Fruit fly (Drosophila melanogaster) whole organism, wandering third instar larva: Measurements from ENCODE around the gene CG7542.

Experiments
- CG32264 ChIP-seq: fragments of 200-800 bp; sonication (Bioruptor generic); optimal IDR thresholded peaks from 2 replicates; lab custom pipeline; 2016; ENCODE audit warnings: missing biosample characterization, missing genetic modification characterization
- CG9705 ChIP-seq: fragments of 200-800 bp; sonication (Bioruptor generic); optimal IDR thresholded peaks from 2 replicates; lab custom pipeline; 2018; ENCODE audit warnings: missing biosample characterization, mild to moderate bottlenecking, missing genetic modification characterization
- Dfd ChIP-seq: fragments of >200 bp; optimal IDR thresholded peaks from 2 replicates; lab custom pipeline; 2017; ENCODE audit warnings: missing biosample characterization, missing genetic modification characterization
- Dif ChIP-seq: fragments of 200-275, 200-300 bp; sonication (Bioruptor generic); optimal IDR thresholded peaks from 2 replicates; lab custom pipeline; 2018; ENCODE audit warnings: missing biosample characterization, missing genetic modification characterization; ENCODE audit not compliant: partially characterized antibody
- GATAd ChIP-seq: sonication (Bioruptor generic); optimal IDR thresholded peaks from 2 replicates; lab custom pipeline; 2016; ENCODE audit warnings: missing biosample characterization, missing genetic modification characterization
- HLH106 ChIP-seq: fragments of 200-800 bp; optimal IDR thresholded peaks from 3 replicates; lab custom pipeline; 2019; ENCODE audit warnings: missing biosample characterization, mild to moderate bottlenecking, missing genetic modification characterization, moderate library complexity
- Hnf4 ChIP-seq: fragments of 200-800 bp; sonication (Bioruptor generic); optimal IDR thresholded peaks from 2 replicates; lab custom pipeline; 2016; ENCODE audit warnings: missing biosample characterization, mild to moderate bottlenecking, missing genetic modification characterization
- Hr78 ChIP-seq: fragments of >200 bp; optimal IDR thresholded peaks from 2 replicates; lab custom pipeline; 2017; ENCODE audit warnings: missing biosample characterization, missing genetic modification characterization
- Hr83 ChIP-seq: fragments of 200-300 bp; sonication (Bioruptor generic); optimal IDR thresholded peaks from 2 replicates; lab custom pipeline; 2016; ENCODE audit warnings: missing biosample characterization, mild to moderate bottlenecking, missing genetic modification characterization, moderate library complexity; ENCODE audit not compliant: poor library complexity, severe bottlenecking
- Jra ChIP-seq: sonication (Bioruptor generic); optimal IDR thresholded peaks from 2 replicates; lab custom pipeline; 2016; ENCODE audit warnings: missing biosample characterization, missing genetic modification characterization
- OdsH ChIP-seq: fragments of 200-800 bp; sonication (Bioruptor generic); optimal IDR thresholded peaks from 2 replicates; lab custom pipeline; 2016; ENCODE audit warnings: missing biosample characterization, mild to moderate bottlenecking, missing genetic modification characterization
- Rel ChIP-seq, 2 experiments: fragments of 200-800 bp; sonication (Bioruptor generic) in 1 of 2; optimal IDR thresholded peaks; 2 replicates in 1 of 2; 3 replicates in 1 of 2; lab custom pipeline; 2016 to 2019; ENCODE audit warnings: mild to moderate bottlenecking in 2 of 2, missing biosample characterization in 2 of 2, missing genetic modification characterization in 2 of 2, moderate library complexity in 1 of 2
- Sp1 ChIP-seq: fragments of 200-800 bp; sonication (Bioruptor generic); optimal IDR thresholded peaks from 3 replicates; lab custom pipeline; 2019; ENCODE audit warnings: missing biosample characterization, mild to moderate bottlenecking, missing genetic modification characterization, moderate library complexity
- Vsx2 ChIP-seq: fragments of 200-300, 225-300 bp; sonication (Bioruptor generic); optimal IDR thresholded peaks from 2 replicates; lab custom pipeline; 2018; ENCODE audit warnings: missing biosample characterization, missing genetic modification characterization; ENCODE audit not compliant: partially characterized antibody
- br ChIP-seq: fragments of 200-800 bp; sonication (Bioruptor generic); optimal IDR thresholded peaks from 2 replicates; lab custom pipeline; 2016; ENCODE audit warnings: missing biosample characterization, missing genetic modification characterization
- dl ChIP-seq, 2 experiments: fragments of 175-275, 200-275 bp in 1 of 2; fragments of 200-275 bp in 1 of 2; sonication (Bioruptor generic); optimal IDR thresholded peaks; lab custom pipeline; 2018; ENCODE audit warnings: mild to moderate bottlenecking in 2 of 2, missing biosample characterization in 2 of 2, missing genetic modification characterization in 2 of 2, moderate library complexity in 2 of 2; ENCODE audit not compliant: partially characterized antibody in 2 of 2, insufficient read depth in 1 of 2
- dmrt93B ChIP-seq: fragments of 200-800 bp; sonication (Bioruptor generic); optimal IDR thresholded peaks from 2 replicates; lab custom pipeline; 2018; ENCODE audit warnings: missing biosample characterization, mild to moderate bottlenecking, missing genetic modification characterization
- dsf ChIP-seq: sonication (Bioruptor generic); optimal IDR thresholded peaks from 2 replicates; lab custom pipeline; 2016; ENCODE audit warnings: missing biosample characterization, missing genetic modification characterization, borderline replicate concordance
- foxo ChIP-seq, 2 experiments: fragments of 200-800 bp; sonication (Bioruptor generic); optimal IDR thresholded peaks; 2 replicates in 1 of 2; 3 replicates in 1 of 2; lab custom pipeline; 2016 to 2017; ENCODE audit warnings: missing biosample characterization in 2 of 2, missing genetic modification characterization in 2 of 2
- fru ChIP-seq: fragments of 200-800 bp; sonication (Bioruptor generic); optimal IDR thresholded peaks from 3 replicates; lab custom pipeline; 2016; ENCODE audit warnings: missing biosample characterization, mild to moderate bottlenecking, missing genetic modification characterization
- jim ChIP-seq: fragments of 175-275, 200-325 bp; sonication (Bioruptor generic); optimal IDR thresholded peaks from 2 replicates; lab custom pipeline; 2016; ENCODE audit warnings: missing biosample characterization, mild to moderate bottlenecking, missing genetic modification characterization
- lola ChIP-seq: fragments of >200 bp; optimal IDR thresholded peaks from 2 replicates; lab custom pipeline; 2017; ENCODE audit warnings: missing biosample characterization, missing genetic modification characterization
- psq ChIP-seq: fragments of 200-800 bp; sonication (Bioruptor generic); optimal IDR thresholded peaks from 3 replicates; lab custom pipeline; 2017; ENCODE audit warnings: missing biosample characterization, mild to moderate bottlenecking, missing genetic modification characterization, moderate library complexity
- rgr ChIP-seq: fragments of 200-800 bp; sonication (Bioruptor generic); optimal IDR thresholded peaks from 3 replicates; lab custom pipeline; 2016; ENCODE audit warnings: missing biosample characterization, mild to moderate bottlenecking, missing genetic modification characterization
- sage ChIP-seq: fragments of 200-800 bp; sonication (Bioruptor generic); optimal IDR thresholded peaks from 2 replicates; lab custom pipeline; 2016; ENCODE audit warnings: missing biosample characterization, mild to moderate bottlenecking, missing genetic modification characterization
- sv ChIP-seq: fragments of 200-800 bp; sonication (Bioruptor generic); optimal IDR thresholded peaks from 3 replicates; lab custom pipeline; 2016; ENCODE audit warnings: missing biosample characterization, missing genetic modification characterization
- tai ChIP-seq: sonication (Bioruptor generic); optimal IDR thresholded peaks from 2 replicates; lab custom pipeline; 2016; ENCODE audit warnings: missing biosample characterization, missing genetic modification characterization
- usp ChIP-seq: fragments of >200 bp; optimal IDR thresholded peaks from 2 replicates; lab custom pipeline; 2017; ENCODE audit warnings: missing biosample characterization, missing genetic modification characterization
- woc ChIP-seq: sonication (Bioruptor generic); optimal IDR thresholded peaks from 2 replicates; lab custom pipeline; 2016; ENCODE audit warnings: missing biosample characterization, mild to moderate bottlenecking, missing genetic modification characterization

CG7542 gene

DNA sequence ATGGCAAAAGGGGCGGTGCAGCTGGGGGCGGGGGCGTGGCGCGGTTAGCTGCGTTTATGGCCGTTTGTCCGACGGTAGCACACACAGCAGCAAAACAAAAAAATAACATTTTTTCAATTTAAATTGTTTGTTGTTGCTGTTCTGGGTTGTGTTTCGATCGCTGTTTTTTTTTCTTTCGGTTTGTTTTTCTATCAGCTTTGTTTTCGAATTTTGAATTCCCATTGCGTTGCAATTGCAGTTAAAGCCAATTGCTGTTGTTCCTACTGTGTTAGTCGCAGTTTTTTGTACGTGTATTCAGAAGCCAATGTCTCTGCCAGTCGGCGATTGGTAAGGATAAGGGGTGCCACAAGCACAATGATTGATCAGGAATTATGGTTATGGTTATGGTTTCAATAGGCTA, 37.7 kb downstream of the CG7542 start:
- no peak for TF ChIP-seq foxo (GFP tag; optimal IDR thresholded peaks at IDR 0.05; lab: Kevin White, UChicago)
- TF ChIP-seq dsf (GFP tag; lab: Kevin White, UChicago), result no peak
- TF ChIP-seq CG9705 (GFP tag; lab: Kevin White, UChicago), result no peak
- no peak for TF ChIP-seq CG32264 (GFP tag; lab: Kevin White, UChicago)
- no peak for TF ChIP-seq dmrt93B
- no peak for TF ChIP-seq Hr83 (GFP tag; lab: Kevin White, UChicago)
- no peak for TF ChIP-seq GATAd (GFP tag; lab: Kevin White, UChicago)
- TF ChIP-seq Dif (GFP tag; lab: Kevin White, UChicago), result no peak

DNA sequence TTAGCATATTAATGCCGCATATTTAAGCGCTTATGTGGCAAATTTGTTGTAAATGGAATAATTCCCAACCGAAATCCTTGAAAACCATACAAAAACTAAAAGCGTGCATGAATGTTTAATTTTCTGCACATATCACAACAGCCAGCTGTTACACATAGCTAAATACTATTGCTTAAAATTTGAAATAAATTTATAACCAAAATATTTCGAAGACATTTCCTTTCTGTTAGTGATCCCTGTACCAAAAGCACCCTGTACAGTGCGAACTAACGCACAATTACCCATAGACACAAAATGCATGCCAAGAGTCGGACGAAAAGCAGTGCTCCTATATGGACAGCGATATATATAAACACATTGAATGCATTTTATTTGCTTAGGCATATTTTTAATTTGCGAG, 38.3 kb downstream of the CG7542 start:
- TF ChIP-seq Sp1 (GFP tag; lab: Kevin White, UChicago), result no peak
- no peak for TF ChIP-seq Hr78 (GFP tag; lab: Kevin White, UChicago)
- TF ChIP-seq psq (GFP tag; lab: Kevin White, UChicago), result no peak
- no peak for TF ChIP-seq OdsH (GFP tag; lab: Kevin White, UChicago)
- TF ChIP-seq Dif (GFP tag; lab: Kevin White, UChicago), result no peak

DNA sequence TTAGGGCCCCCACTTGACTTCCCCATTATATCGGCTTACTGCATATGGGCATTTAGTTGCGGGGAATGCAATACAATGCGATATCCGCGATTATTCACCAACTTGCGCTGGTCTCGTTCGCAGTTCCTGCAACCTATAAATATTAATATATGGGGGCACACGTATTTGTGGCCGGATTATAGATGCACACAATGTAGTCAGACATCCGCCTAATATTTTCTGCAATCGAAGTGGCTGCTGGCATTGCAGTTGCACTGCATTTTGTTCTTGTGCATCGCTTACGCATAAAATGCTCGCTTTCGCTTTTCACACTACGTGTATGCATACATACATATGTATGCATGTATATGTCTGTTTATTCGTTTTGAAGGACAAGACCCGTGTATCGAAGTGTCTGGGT, 39.1 kb downstream of the CG7542 start:
- TF ChIP-seq usp (GFP tag; lab: Kevin White, UChicago), result no peak
- no peak for TF ChIP-seq Vsx2 (GFP tag; lab: Kevin White, UChicago)
- TF ChIP-seq psq (GFP tag; lab: Kevin White, UChicago), result no peak
- TF ChIP-seq Jra (GFP tag; lab: Kevin White, UChicago), result no peak
- no peak for TF ChIP-seq fru (GFP tag; lab: Kevin White, UChicago)
- no peak for TF ChIP-seq br (GFP tag; lab: Kevin White, UChicago)
- no peak for TF ChIP-seq CG32264 (GFP tag; lab: Kevin White, UChicago)
- no peak for TF ChIP-seq Hnf4
- TF ChIP-seq rgr (GFP tag; lab: Kevin White, UChicago), result no peak
- TF ChIP-seq tai (GFP tag; lab: Kevin White, UChicago), result no peak
- no peak for TF ChIP-seq Dfd (GFP tag; lab: Kevin White, UChicago)
- no peak for TF ChIP-seq sage (GFP tag; lab: Kevin White, UChicago)
- no peak for TF ChIP-seq lola (GFP tag; lab: Kevin White, UChicago)
- no peak for TF ChIP-seq Rel (GFP tag; optimal IDR thresholded peaks at IDR 0.05; lab: Kevin White, UChicago)
- no peak for TF ChIP-seq Rel (tag; optimal IDR thresholded peaks at IDR 0.05; lab: Kevin White, UChicago)

DNA sequence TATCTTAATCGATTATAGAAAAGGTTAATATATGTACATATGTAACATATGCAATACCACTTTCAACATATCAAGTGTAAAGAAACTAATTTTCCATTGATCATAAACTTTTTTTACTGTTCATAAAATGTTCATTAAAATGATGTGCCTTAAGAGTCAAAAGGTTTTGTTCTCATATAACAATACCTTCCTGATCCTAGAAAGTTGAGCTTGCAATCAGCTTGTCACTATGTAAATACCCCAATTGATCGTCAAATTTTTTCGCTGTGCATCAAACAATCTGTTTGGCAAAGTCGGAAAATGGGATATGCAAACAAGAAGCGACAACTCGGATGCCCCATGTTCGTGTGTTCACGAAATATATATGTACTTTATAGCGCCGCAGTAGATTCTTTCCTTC, 40.4 kb downstream of the CG7542 start:
- TF ChIP-seq Vsx2 (GFP tag; lab: Kevin White, UChicago) (no peak), Hr83 (GFP tag; lab: Kevin White, UChicago) (no peak), Jra (GFP tag; lab: Kevin White, UChicago) (no peak), dmrt93B (no peak), dl (GFP tag; optimal IDR thresholded peaks at IDR 0.05; lab: Kevin White, UChicago; ENCODE audit: insufficient read depth in 1 of 2, partially characterized antibody in 2 of 2) (no peak), HLH106 (tag; lab: Kevin White, UChicago) (peak; percentile 49), Sp1 (GFP tag; lab: Kevin White, UChicago) (peak; percentile 64), jim (GFP tag; lab: Kevin White, UChicago) (no peak), CG9705 (GFP tag; lab: Kevin White, UChicago) (peak; percentile 30), sv (no peak), woc (GFP tag; lab: Kevin White, UChicago) (no peak), rgr (GFP tag; lab: Kevin White, UChicago) (peak; percentile 32), Dfd (GFP tag; lab: Kevin White, UChicago) (no peak), OdsH (GFP tag; lab: Kevin White, UChicago) (no peak)
- TF ChIP-seq, all 38 proteins: peak for 4
